Worm (Caenorhabditis elegans): ENCODE measurements around the gene C28A5.6.

ce11 chrIII:4384487-4384886 lies 44.8 kb downstream of the C28A5.6 start, which contains the start of gene pals-28:
- TF ChIP-seq blmp-1 (tag; optimal IDR thresholded peaks at IDR 0.05) = no peak
- TF ChIP-seq ceh-83 (GFP tag; optimal IDR thresholded peaks at IDR 0.05) = no peak
- no peak for TF ChIP-seq unc-39 (tag; optimal IDR thresholded peaks at IDR 0.05)
- TF ChIP-seq elt-3 (tag; optimal IDR thresholded peaks at IDR 0.05) = no peak
- TF ChIP-seq M03D4.4 (tag; optimal IDR thresholded peaks at IDR 0.05) = no peak
- no peak for TF ChIP-seq elt-1 (tag; optimal IDR thresholded peaks at IDR 0.05; ENCODE audit: borderline replicate concordance, insufficient read depth)
- TF ChIP-seq snpc-4 (tag; optimal IDR thresholded peaks at IDR 0.05) = no peak
- TF ChIP-seq nhr-76 (tag; optimal IDR thresholded peaks at IDR 0.05) = no peak
- TF ChIP-seq pha-4 (tag; optimal IDR thresholded peaks at IDR 0.05) = no peak
- no peak for TF ChIP-seq ces-1 (GFP tag; optimal IDR thresholded peaks at IDR 0.05)
- no peak for TF ChIP-seq drap-1 (GFP tag; optimal IDR thresholded peaks at IDR 0.05)
- no peak for TF ChIP-seq unc-120 (tag; optimal IDR thresholded peaks at IDR 0.05; ENCODE audit: poor library complexity, severe bottlenecking)
- TF ChIP-seq nhr-12 (tag; optimal IDR thresholded peaks at IDR 0.05) = no peak
- TF ChIP-seq mep-1 (tag; optimal IDR thresholded peaks at IDR 0.05) = no peak

All from whole organism, mixed stage, embryonic.